Worm (Caenorhabditis elegans): ENCODE results near the gene inx-10.
A peak's percentile ranks its signal among the peaks of the same experiment; 100 is the strongest.

inx-10 gene

ce11 chrV:9247416-9247815 is 40.1 kb upstream of the inx-10 start (continued):
- TF ChIP-seq efl-1 (optimal IDR thresholded peaks at IDR 0.05) (peak; percentile 16 to 34), efl-1 (GFP tag; optimal IDR thresholded peaks at IDR 0.05 in 1 of 2) (no peak), C34B4.2 (tag; optimal IDR thresholded peaks at IDR 0.05) (no peak), fos-1 (tag; optimal IDR thresholded peaks at IDR 0.05) (no peak), unc-86 (tag; optimal IDR thresholded peaks at IDR 0.05) (no peak), pqm-1 (tag; optimal IDR thresholded peaks at IDR 0.05) (no peak), ceh-82 (tag; optimal IDR thresholded peaks at IDR 0.05) (peak in 1 of 3 experiments; percentile 44), nhr-12 (tag; optimal IDR thresholded peaks at IDR 0.05) (no peak)

ce11 chrV:9246260-9246659 is 39.0 kb upstream of the inx-10 start, which contains the start of gene aat-2:
aat-2 (minus strand) TSS chrV:9246360.
- no peak for TF ChIP-seq sox-4 (tag; optimal IDR thresholded peaks at IDR 0.05)
- TF ChIP-seq blmp-1 (tag; optimal IDR thresholded peaks at IDR 0.05) = no peak
- no peak for TF ChIP-seq zip-4 (GFP tag; optimal IDR thresholded peaks at IDR 0.05)
- no peak for TF ChIP-seq lin-39 (tag; optimal IDR thresholded peaks at IDR 0.05)
- no peak for TF ChIP-seq mef-2 (tag; optimal IDR thresholded peaks at IDR 0.05)
- no peak for TF ChIP-seq nhr-76 (tag; optimal IDR thresholded peaks at IDR 0.05)
- no peak for TF ChIP-seq ztf-4 (tag; optimal IDR thresholded peaks at IDR 0.05)
- TF ChIP-seq lin-14 (GFP tag; optimal IDR thresholded peaks at IDR 0.05) = no peak
- TF ChIP-seq mep-1 (tag; optimal IDR thresholded peaks at IDR 0.05) = no peak
- TF ChIP-seq hpl-2 (GFP tag; optimal IDR thresholded peaks at IDR 0.05) = no peak
- TF ChIP-seq elt-2 (tag; optimal IDR thresholded peaks at IDR 0.05) = no peak
- TF ChIP-seq unc-62 (GFP tag; optimal IDR thresholded peaks at IDR 0.05) = no peak
- no peak for TF ChIP-seq jun-1 (tag; optimal IDR thresholded peaks at IDR 0.05)
- no peak for TF ChIP-seq nhr-77 (tag; optimal IDR thresholded peaks at IDR 0.05)
- no peak for TF ChIP-seq nhr-90 (tag; optimal IDR thresholded peaks at IDR 0.05; ENCODE audit: poor library complexity)
- TF ChIP-seq fkh-4 (tag; optimal IDR thresholded peaks at IDR 0.05; ENCODE audit: borderline replicate concordance) = no peak
- TF ChIP-seq nhr-19 (GFP tag; conservative IDR thresholded peaks at IDR 0.05) = no peak
- no peak for TF ChIP-seq ceh-63 (GFP tag; optimal IDR thresholded peaks at IDR 0.05)
- no peak for TF ChIP-seq sup-37 (GFP tag; optimal IDR thresholded peaks at IDR 0.05)

- peak; percentile 28 for TF ChIP-seq lir-3 (tag; optimal IDR thresholded peaks at IDR 0.05; ENCODE audit: poor library complexity)
- TF ChIP-seq nhr-71 (tag; optimal IDR thresholded peaks at IDR 0.05) = peak; percentile 92
- peak; percentile 85 to 89 for TF ChIP-seq lin-35 (GFP tag; optimal IDR thresholded peaks at IDR 0.05)
- no peak for TF ChIP-seq nhr-237 (tag; optimal IDR thresholded peaks at IDR 0.05)
- no peak for TF ChIP-seq nhr-11 (tag; optimal IDR thresholded peaks at IDR 0.05)
- TF ChIP-seq unc-62 (GFP tag; optimal IDR thresholded peaks at IDR 0.05) = no peak
- TF ChIP-seq nhr-90 (tag; optimal IDR thresholded peaks at IDR 0.05; ENCODE audit: poor library complexity) = peak; percentile 68
- no peak for TF ChIP-seq vab-15 (tag; optimal IDR thresholded peaks at IDR 0.05)
- TF ChIP-seq snpc-4 (tag; optimal IDR thresholded peaks at IDR 0.05) = peak; percentile 69
- TF ChIP-seq pag-3 (tag; optimal IDR thresholded peaks at IDR 0.05; ENCODE audit: borderline replicate concordance, insufficient read depth) = peak; percentile 13
- TF ChIP-seq blmp-1 (tag; optimal IDR thresholded peaks at IDR 0.05) = peak; percentile 88
- TF ChIP-seq aha-1 (tag; optimal IDR thresholded peaks at IDR 0.05) = no peak
- TF ChIP-seq unc-30 (tag; optimal IDR thresholded peaks at IDR 0.05) = no peak
- peak; percentile 52 for TF ChIP-seq egl-13 (tag; optimal IDR thresholded peaks at IDR 0.05)
- no peak for TF ChIP-seq hlh-17 (GFP tag; optimal IDR thresholded peaks at IDR 0.05; ENCODE audit: borderline replicate concordance)
- peak; percentile 42 for TF ChIP-seq mef-2 (tag; optimal IDR thresholded peaks at IDR 0.05)
- TF ChIP-seq sup-37 (GFP tag; optimal IDR thresholded peaks at IDR 0.05) = no peak
- peak; percentile 73 for TF ChIP-seq irx-1 (tag; optimal IDR thresholded peaks at IDR 0.05)
- peak; percentile 82 to 85 for TF ChIP-seq efl-1 (optimal IDR thresholded peaks at IDR 0.05)
- TF ChIP-seq efl-1 (GFP tag; optimal IDR thresholded peaks at IDR 0.05 in 1 of 2) = peak; percentile 78 to 97
- TF ChIP-seq fkh-10 (GFP tag; optimal IDR thresholded peaks at IDR 0.05) = peak; percentile 91
- peak in 2 of 6 experiments; percentile 40 to 70 for TF ChIP-seq elt-3 (tag; optimal IDR thresholded peaks at IDR 0.05)
- TF ChIP-seq nhr-28 (tag; optimal IDR thresholded peaks at IDR 0.05) = no peak
- TF ChIP-seq C16A3.4 (tag; optimal IDR thresholded peaks at IDR 0.05) = peak; percentile 67
- TF ChIP-seq fkh-8 (tag; optimal IDR thresholded peaks at IDR 0.05) = peak; percentile 73
- peak; percentile 81 to 89 for TF ChIP-seq lsy-2 (tag; optimal IDR thresholded peaks at IDR 0.05)
- no peak for TF ChIP-seq Y116A8C.19 (tag; optimal IDR thresholded peaks at IDR 0.05; ENCODE audit: borderline replicate concordance)
- peak; percentile 58; the same call in 1 of the 2 replicates for TF ChIP-seq mab-9 (GFP tag; IDR thresholded peaks at IDR 0.05)
Observed at ce11 chrV:9243171-9243996, 36.1 kb upstream of the inx-10 start, which contains the start of gene glo-4. glo-4 (minus strand) TSS chrV:9243221.
